Worm (Caenorhabditis elegans) whole organism, young adult: Measurements from ENCODE around the gene sup-36.

Source experiments
- C06A6.2 ChIP-seq: fragments of 200-800 bp; sonication (Bioruptor generic); conservative IDR thresholded peaks from 2 replicates; pipeline ENCODE4 v1.3.6; 2022; ENCODE audit warnings: missing genetic modification characterization, missing compliant biosample characterization
- F52B5.7 ChIP-seq: sonication (generic microtip); optimal IDR thresholded peaks from 2 replicates; lab custom pipeline; 2016; ENCODE audit warnings: mild to moderate bottlenecking, missing genetic modification characterization, missing compliant biosample characterization
- F57C9.4 ChIP-seq: sonication (generic microtip); optimal IDR thresholded peaks from 2 replicates; lab custom pipeline; 2017; ENCODE audit warnings: mild to moderate bottlenecking, missing genetic modification characterization, missing compliant biosample characterization
- Y53F4B.3 ChIP-seq: fragments of 200-800 bp; sonication (Bioruptor generic); IDR thresholded peaks from 2 replicates; pipeline ENCODE4 v1.3.6; 2022; ENCODE audit warnings: missing genetic modification reagents, missing genetic modification characterization, missing compliant biosample characterization
- Y53G8AR.9 ChIP-seq: fragments of 200-800 bp; sonication (Bioruptor generic); conservative IDR thresholded peaks from 2 replicates; pipeline ENCODE4 v1.3.6; 2022; ENCODE audit warnings: missing genetic modification reagents, missing genetic modification characterization, missing compliant biosample characterization
- akir-1 ChIP-seq: fragments of 200-800 bp; sonication (Bioruptor generic); optimal IDR thresholded peaks from 2 replicates; lab custom pipeline; 2018; ENCODE audit warnings: mild to moderate bottlenecking, missing genetic modification characterization, moderate library complexity, missing compliant biosample characterization
- aptf-3 ChIP-seq: fragments of 200-800 bp; sonication (Bioruptor generic); IDR thresholded peaks from 2 replicates; pipeline ENCODE4 v1.3.6; 2022; ENCODE audit warnings: missing genetic modification characterization, missing compliant biosample characterization
- athp-1 ChIP-seq: sonication (generic microtip); optimal IDR thresholded peaks from 2 replicates; lab custom pipeline; 2017; ENCODE audit warnings: mild to moderate bottlenecking, missing genetic modification characterization, missing compliant biosample characterization
- attf-5 ChIP-seq: fragments of 200-800 bp; sonication (Bioruptor generic); optimal IDR thresholded peaks from 2 replicates; lab custom pipeline; 2018; ENCODE audit warnings: mild to moderate bottlenecking, missing genetic modification characterization, missing compliant biosample characterization
- cebp-1 ChIP-seq, 2 experiments: fragments of 200-800 bp in 1 of 2; sonication (Bioruptor generic) in 1 of 2; sonication (generic microtip) in 1 of 2; IDR thresholded peaks in 1 of 2; optimal IDR thresholded peaks in 1 of 2; 2 replicates each; pipeline versions ENCODE4 v1.3.6 to Lab custom; 2017 to 2022; ENCODE audit warnings: missing compliant biosample characterization in 2 of 2, missing genetic modification characterization in 2 of 2, mild to moderate bottlenecking in 1 of 2, missing genetic modification reagents in 1 of 2, moderate library complexity in 1 of 2
- ceh-58 ChIP-seq: fragments of 200-800 bp; sonication (Bioruptor generic); IDR thresholded peaks from 2 replicates; pipeline ENCODE4 v1.3.6; 2022; ENCODE audit warnings: missing genetic modification characterization, missing compliant biosample characterization
- ets-4 ChIP-seq: fragments of 200-800 bp; sonication (Bioruptor generic); optimal IDR thresholded peaks from 2 replicates; lab custom pipeline; 2018; ENCODE audit warnings: mild to moderate bottlenecking, missing genetic modification characterization, missing compliant biosample characterization
- fkh-3 ChIP-seq: sonication (generic microtip); optimal IDR thresholded peaks from 2 replicates; lab custom pipeline; 2016; ENCODE audit warnings: mild to moderate bottlenecking, missing genetic modification characterization, missing compliant biosample characterization
- him-1 ChIP-seq: sonication (generic microtip); optimal IDR thresholded peaks from 2 replicates; lab custom pipeline; 2016; ENCODE audit warnings: missing genotype, missing genetic modification reagents, missing genetic modification characterization, missing compliant biosample characterization
- hmg-1.2 ChIP-seq: fragments of 200-800 bp; sonication (Bioruptor generic); IDR thresholded peaks from 2 replicates; pipeline ENCODE4 v1.3.6; 2022; ENCODE audit warnings: missing genetic modification reagents, missing genetic modification characterization, missing compliant biosample characterization
- hmg-20 ChIP-seq: fragments of 200-800 bp; sonication (Bioruptor generic); IDR thresholded peaks from 2 replicates; pipeline ENCODE4 v1.3.6; 2022; ENCODE audit warnings: missing genetic modification reagents, missing genetic modification characterization, missing compliant biosample characterization
- lin-35 ChIP-seq, 3 experiments: fragments of 150-350 bp in 2 of 3; sonication (generic microtip) in 1 of 3; optimal IDR thresholded peaks; 2 replicates each; lab custom pipeline; 2014 to 2018; ENCODE audit warnings: missing biosample characterization in 3 of 3, missing genetic modification characterization in 3 of 3, missing genetic modification reagents in 3 of 3
- lin-40 ChIP-seq: sonication (generic microtip); optimal IDR thresholded peaks from 2 replicates; lab custom pipeline; 2016; ENCODE audit warnings: missing genetic modification characterization, mild to moderate bottlenecking, missing compliant biosample characterization, missing genotype, missing genetic modification reagents
- lin-54 ChIP-seq: fragments of 200-800 bp; sonication (Bioruptor generic); optimal IDR thresholded peaks from 2 replicates; lab custom pipeline; 2018; ENCODE audit warnings: mild to moderate bottlenecking, missing genetic modification characterization, missing compliant biosample characterization
- madf-10 ChIP-seq: sonication (generic microtip); optimal IDR thresholded peaks from 2 replicates; lab custom pipeline; 2016; ENCODE audit warnings: mild to moderate bottlenecking, missing genetic modification characterization, missing compliant biosample characterization
- madf-8 ChIP-seq: fragments of 200-800 bp; sonication (Bioruptor generic); conservative IDR thresholded peaks from 2 replicates; pipeline ENCODE4 v1.3.6; 2022; ENCODE audit warnings: missing genetic modification reagents, missing genetic modification characterization, missing compliant biosample characterization
- mcd-1 ChIP-seq: fragments of 200-800 bp; sonication (Bioruptor generic); IDR thresholded peaks from 2 replicates; pipeline ENCODE4 v1.3.6; 2022; ENCODE audit warnings: missing genetic modification reagents, missing genetic modification characterization, missing compliant biosample characterization
- mes-4 ChIP-seq: sonication (generic microtip); optimal IDR thresholded peaks from 2 replicates; lab custom pipeline; 2016; ENCODE audit warnings: missing genotype, missing genetic modification characterization, missing compliant biosample characterization
- mxl-1 ChIP-seq: sonication (generic microtip); optimal IDR thresholded peaks from 2 replicates; lab custom pipeline; 2016; ENCODE audit warnings: missing genetic modification characterization, missing compliant biosample characterization
- nhr-27 ChIP-seq: fragments of 200-800 bp; sonication (Bioruptor generic); optimal IDR thresholded peaks from 2 replicates; lab custom pipeline; 2018; ENCODE audit warnings: mild to moderate bottlenecking, missing genetic modification characterization, moderate library complexity, missing compliant biosample characterization
- nhr-80 ChIP-seq: sonication (generic microtip); optimal IDR thresholded peaks from 2 replicates; lab custom pipeline; 2016; ENCODE audit warnings: missing genetic modification characterization, missing compliant biosample characterization
- pha-4 ChIP-seq: fragments of 150-350 bp; sonication (generic microtip); optimal IDR thresholded peaks from 2 replicates; lab custom pipeline; 2014; ENCODE audit warnings: missing biosample characterization, missing genetic modification reagents, missing genetic modification characterization
- repo-1 ChIP-seq: sonication (generic microtip); optimal IDR thresholded peaks from 2 replicates; lab custom pipeline; 2017; ENCODE audit warnings: mild to moderate bottlenecking, missing genetic modification characterization, missing compliant biosample characterization
- rpc-1 ChIP-seq, 2 experiments: fragments of 150-350 bp in 1 of 2; sonication (generic microtip) in 1 of 2; optimal IDR thresholded peaks; 2 replicates each; lab custom pipeline; 2014 to 2018; ENCODE audit warnings: missing biosample characterization in 1 of 2, missing genetic modification characterization in 1 of 2, missing genetic modification reagents in 1 of 2, missing genotype in 1 of 2
- sea-2 ChIP-seq: fragments of 200-800 bp; sonication (Bioruptor generic); IDR thresholded peaks from 2 replicates; pipeline ENCODE4 v1.3.6; 2022; ENCODE audit warnings: missing genetic modification characterization, missing compliant biosample characterization
- snpc-1.1 ChIP-seq: sonication (generic microtip); optimal IDR thresholded peaks from 2 replicates; lab custom pipeline; 2017; ENCODE audit warnings: missing genetic modification characterization, mild to moderate bottlenecking, missing compliant biosample characterization, antibody characterized with exemption, moderate library complexity, missing genotype, missing genetic modification reagents; ENCODE audit not compliant: insufficient read depth
- snpc-1.3 ChIP-seq: sonication (generic microtip); optimal IDR thresholded peaks from 2 replicates; lab custom pipeline; 2017; ENCODE audit warnings: missing genetic modification characterization, mild to moderate bottlenecking, missing compliant biosample characterization, antibody characterized with exemption, moderate library complexity, missing genotype, missing genetic modification reagents; ENCODE audit not compliant: insufficient read depth
- somi-1 ChIP-seq: fragments of 200-800 bp; sonication (Bioruptor generic); optimal IDR thresholded peaks from 2 replicates; lab custom pipeline; 2018; ENCODE audit warnings: mild to moderate bottlenecking, missing genetic modification characterization, missing compliant biosample characterization
- sptf-2 ChIP-seq: fragments of 200-800 bp; sonication (Bioruptor generic); optimal IDR thresholded peaks from 2 replicates; lab custom pipeline; 2018; ENCODE audit warnings: mild to moderate bottlenecking, missing genetic modification characterization, missing compliant biosample characterization
- unc-130 ChIP-seq: sonication (generic microtip); optimal IDR thresholded peaks from 2 replicates; lab custom pipeline; 2016; ENCODE audit warnings: missing genetic modification reagents, missing genetic modification characterization, missing compliant biosample characterization
- ztf-18 ChIP-seq: sonication (generic microtip); optimal IDR thresholded peaks from 2 replicates; lab custom pipeline; 2016; ENCODE audit warnings: missing genotype, mild to moderate bottlenecking, missing genetic modification characterization, missing compliant biosample characterization
- ztf-26 ChIP-seq: sonication (generic microtip); optimal IDR thresholded peaks from 2 replicates; lab custom pipeline; 2017; ENCODE audit warnings: missing genetic modification characterization, missing compliant biosample characterization
- ztf-28 ChIP-seq: fragments of 200-800 bp; sonication (Bioruptor generic); IDR thresholded peaks from 2 replicates; pipeline ENCODE4 v1.3.6; 2022; ENCODE audit warnings: missing genetic modification reagents, missing genetic modification characterization, missing compliant biosample characterization

sup-36 gene

ce11 chrIV:6618607-6619006 is 17.1 kb downstream of the sup-36 start:
- TF ChIP-seq lin-54 (no peak), lin-40 (tag; lab: Kevin White, UChicago) (peak; percentile 3), madf-8 (GFP tag; lab: Robert Waterston, UW) (no peak), mes-4 (tag; lab: Kevin White, UChicago) (no peak), ztf-18 (tag; lab: Kevin White, UChicago) (peak; percentile 0), cebp-1 (GFP tag; IDR thresholded peaks at IDR 0.05; lab: Robert Waterston, UW) (peak; percentile 83), cebp-1 (tag; optimal IDR thresholded peaks at IDR 0.05; lab: Kevin White, UChicago) (peak; percentile 95), nhr-80 (tag; lab: Kevin White, UChicago) (peak; percentile 27), ztf-26 (tag; lab: Kevin White, UChicago) (no peak), sea-2 (GFP tag; lab: Robert Waterston, UW) (no peak), hmg-1.2 (GFP tag; lab: Robert Waterston, UW) (peak; percentile 52; the same call in 1 of the 2 replicates), athp-1 (tag; lab: Kevin White, UChicago) (no peak), unc-130 (GFP tag; lab: Kevin White, UChicago) (no peak), pha-4 (tag; lab: Kevin White, UChicago) (no peak), attf-5 (GFP tag; lab: Kevin White, UChicago) (peak; percentile 81), nhr-27 (tag; lab: Kevin White, UChicago) (no peak)
- TF ChIP-seq, all 124 proteins: peak for 6

DNA sequence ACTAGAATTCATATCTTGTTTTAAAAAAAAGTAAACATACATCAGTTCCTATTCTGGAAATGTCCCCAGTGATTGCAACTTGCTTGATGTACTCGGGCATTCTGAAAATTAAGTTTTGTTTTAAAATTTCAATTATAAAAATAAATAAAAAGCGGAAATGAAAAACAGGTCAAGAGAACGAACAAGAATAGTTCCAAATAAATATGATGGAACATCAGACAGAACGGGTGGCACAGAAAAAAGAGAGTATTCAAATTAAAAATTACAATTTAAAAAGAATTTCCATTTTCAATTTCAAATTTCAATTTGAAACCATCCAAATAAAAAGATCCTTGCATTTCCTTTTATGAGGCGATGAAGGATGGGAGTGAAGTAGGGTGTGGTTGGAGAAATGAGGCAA is 19.8 kb downstream of the sup-36 start, which contains the start of gene C01B10.3:
Gene C01B10.3 (minus strand): TSS at position 101 of the 400 bp plus-strand sequence.
- TF ChIP-seq mxl-1 (tag; lab: Kevin White, UChicago) = no peak
- TF ChIP-seq akir-1 (GFP tag; lab: Kevin White, UChicago) = no peak
- no peak for TF ChIP-seq ceh-58
- no peak for TF ChIP-seq repo-1 (tag; lab: Kevin White, UChicago)
- TF ChIP-seq C06A6.2 = no peak
- no peak for TF ChIP-seq Y53G8AR.9 (GFP tag; lab: Robert Waterston, UW)
- TF ChIP-seq ets-4 (GFP tag; lab: Kevin White, UChicago) = no peak
- no peak for TF ChIP-seq sptf-2 (GFP tag; lab: Kevin White, UChicago)
- no peak for TF ChIP-seq snpc-1.3 (tag; lab: Kevin White, UChicago)
- no peak for TF ChIP-seq F57C9.4 (tag; lab: Kevin White, UChicago)
- TF ChIP-seq madf-10 (tag; lab: Kevin White, UChicago) = no peak
- TF ChIP-seq fkh-3 = no peak
- TF ChIP-seq aptf-3 (GFP tag; lab: Robert Waterston, UW) = no peak
- no peak for TF ChIP-seq lin-35 (GFP tag; optimal IDR thresholded peaks at IDR 0.05; lab: Kevin White, UChicago)
- TF ChIP-seq snpc-1.1 (tag; lab: Kevin White, UChicago) = no peak
- no peak for TF ChIP-seq hmg-20 (GFP tag; lab: Robert Waterston, UW)
- TF ChIP-seq madf-8 (GFP tag; lab: Robert Waterston, UW) = no peak

ce11 chrIV:6622142-6622541 is 20.7 kb downstream of the sup-36 start:
- no peak for TF ChIP-seq Y53F4B.3 (GFP tag; lab: Robert Waterston, UW)
- TF ChIP-seq madf-8 (GFP tag; lab: Robert Waterston, UW) = no peak
- TF ChIP-seq C06A6.2 = no peak
- no peak for TF ChIP-seq ztf-28
- no peak; the same call in none of the 2 replicates for TF ChIP-seq hmg-1.2 (GFP tag; lab: Robert Waterston, UW)
- no peak for TF ChIP-seq nhr-27 (tag; lab: Kevin White, UChicago)
- no peak for TF ChIP-seq pha-4 (tag; lab: Kevin White, UChicago)
- peak; percentile 4 for TF ChIP-seq somi-1 (GFP tag; lab: Kevin White, UChicago)
- TF ChIP-seq athp-1 (tag; lab: Kevin White, UChicago) = no peak
- TF ChIP-seq cebp-1 (GFP tag; IDR thresholded peaks at IDR 0.05; lab: Robert Waterston, UW) = peak; percentile 70
- peak; percentile 89 for TF ChIP-seq cebp-1 (tag; optimal IDR thresholded peaks at IDR 0.05; lab: Kevin White, UChicago)
- no peak for TF ChIP-seq F52B5.7 (tag; lab: Kevin White, UChicago)
- no peak for TF ChIP-seq mcd-1
- no peak for TF ChIP-seq him-1 (tag; lab: Kevin White, UChicago)
- no peak for TF ChIP-seq rpc-1 (optimal IDR thresholded peaks at IDR 0.05; lab: Kevin White, UChicago)
- TF ChIP-seq rpc-1 (tag; optimal IDR thresholded peaks at IDR 0.05; lab: Kevin White, UChicago) = no peak
